Worm (Caenorhabditis elegans) whole organism, young adult: ENCODE results near the gene srh-297.
A peak's percentile ranks its signal among the peaks of the same experiment; 100 is the strongest.
"Not testable (repeated sequence)": the region's sequence is repeated elsewhere in the genome, so short reads cannot be mapped to it uniquely, and the experiment has no call there.

Experiments
- B0019.2 ChIP-seq: fragments of 200-800 bp; sonication (Bioruptor generic); conservative IDR thresholded peaks from 2 replicates; pipeline ENCODE4 v1.3.6; 2022; ENCODE audit warnings: missing genetic modification reagents, missing genetic modification characterization, missing compliant biosample characterization
- F57A8.1 ChIP-seq: fragments of 200-800 bp; sonication (Bioruptor generic); optimal IDR thresholded peaks from 2 replicates; lab custom pipeline; 2018; ENCODE audit warnings: mild to moderate bottlenecking, missing genetic modification characterization, moderate library complexity, missing compliant biosample characterization
- Y95B8A.8 ChIP-seq: fragments of 200-800 bp; sonication (Bioruptor generic); IDR thresholded peaks from 2 replicates; pipeline ENCODE4 v1.3.6; 2022; ENCODE audit warnings: missing genetic modification reagents, missing genetic modification characterization, missing compliant biosample characterization
- ama-1 ChIP-seq, 3 experiments: fragments of 150-350 bp in 1 of 3; sonication (generic microtip) in 2 of 3; optimal IDR thresholded peaks; 2 replicates each; lab custom pipeline; 2014 to 2018; ENCODE audit warnings: missing biosample characterization in 2 of 3, missing genetic modification characterization in 2 of 3, missing genetic modification reagents in 2 of 3
- cebp-2 ChIP-seq: fragments of 200-800 bp; sonication (Bioruptor generic); IDR thresholded peaks from 2 replicates; pipeline ENCODE4 v1.3.6; 2022; ENCODE audit warnings: missing genetic modification characterization, missing compliant biosample characterization
- hrde-1 ChIP-seq: sonication (generic microtip); optimal IDR thresholded peaks from 2 replicates; lab custom pipeline; 2016; ENCODE audit warnings: missing genetic modification characterization, mild to moderate bottlenecking, missing compliant biosample characterization, moderate library complexity, missing genotype, missing genetic modification reagents, borderline replicate concordance
- madf-10 ChIP-seq: sonication (generic microtip); optimal IDR thresholded peaks from 2 replicates; lab custom pipeline; 2016; ENCODE audit warnings: mild to moderate bottlenecking, missing genetic modification characterization, missing compliant biosample characterization
- rec-8 ChIP-seq, 2 experiments: sonication (generic microtip); optimal IDR thresholded peaks; 2 replicates each; lab custom pipeline; 2016; ENCODE audit warnings: mild to moderate bottlenecking in 2 of 2, missing genetic modification characterization in 2 of 2, missing genetic modification reagents in 2 of 2, missing genotype in 2 of 2, missing biosample characterization in 1 of 2, missing compliant biosample characterization in 1 of 2, moderate library complexity in 1 of 2
- sdz-38 ChIP-seq: sonication (generic microtip); optimal IDR thresholded peaks from 2 replicates; lab custom pipeline; 2016; ENCODE audit warnings: missing genotype, missing genetic modification characterization, missing compliant biosample characterization
- somi-1 ChIP-seq: fragments of 200-800 bp; sonication (Bioruptor generic); optimal IDR thresholded peaks from 2 replicates; lab custom pipeline; 2018; ENCODE audit warnings: mild to moderate bottlenecking, missing genetic modification characterization, missing compliant biosample characterization
- zfh-2 ChIP-seq: fragments of 200-800 bp; sonication (Bioruptor generic); conservative IDR thresholded peaks from 2 replicates; pipeline ENCODE4 v1.3.6; 2022; ENCODE audit warnings: missing genetic modification reagents, missing genetic modification characterization, missing compliant biosample characterization

srh-297 gene

DNA sequence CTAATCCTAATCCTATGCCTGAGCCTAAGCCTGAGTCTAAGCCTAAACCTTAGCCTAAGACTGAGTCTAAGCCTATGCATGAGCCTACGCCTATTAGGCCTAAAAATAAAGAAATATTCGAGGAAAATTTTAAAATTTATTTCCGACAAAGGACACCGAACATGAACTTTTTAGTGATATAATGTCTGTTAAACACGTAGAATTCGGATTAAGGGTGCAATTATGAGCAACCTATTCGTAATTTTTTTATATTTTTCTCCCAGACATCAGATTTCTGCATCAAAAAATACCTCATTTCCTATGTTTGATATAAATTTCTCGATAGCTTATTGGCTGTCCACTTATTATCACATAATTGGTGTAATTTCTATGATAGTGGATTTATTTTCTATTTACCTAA, 41.3 kb downstream of the srh-297 start, which contains the start of gene Y27F2A.11:
Y27F2A.11 (plus strand) TSS at position 301 of the 400 bp plus-strand sequence.
- TF ChIP-seq somi-1; cebp-2 (GFP tag; lab: Robert Waterston, UW); F57A8.1 (GFP tag; lab: Kevin White, UChicago): not testable (repeated sequence)

ce11 chrII:3185848-3186247, 44.5 kb downstream of the srh-297 start:
- peak; percentile 67 for TF ChIP-seq zfh-2 (GFP tag; lab: Robert Waterston, UW)
- no peak for TF ChIP-seq B0019.2 (GFP tag; lab: Robert Waterston, UW)

ce11 chrII:3184858-3185257, 45.5 kb downstream of the srh-297 start, which contains the start of gene sri-78:
TSS of gene sri-78 (plus strand) at chrII:3185158.
- not testable (repeated sequence) for TF ChIP-seq Y95B8A.8; ama-1 (optimal IDR thresholded peaks at IDR 0.05; lab: Kevin White, UChicago); ama-1 (GFP tag; optimal IDR thresholded peaks at IDR 0.05; lab: Kevin White, UChicago); madf-10 (tag; lab: Kevin White, UChicago)
- TF ChIP-seq, all 124 proteins: peak for 0; not testable (repeated sequence) for 124

ce11 chrII:3183300-3183840, 47.0 kb downstream of the srh-297 start, which contains the start of the genes Y27F2A.6 and Y27F2A.8:
TSS of gene Y27F2A.6 (minus strand) at chrII:3183400.
TSS of gene Y27F2A.8 (plus strand) at chrII:3183790.
- not testable (repeated sequence) for TF ChIP-seq rec-8 (tag; optimal IDR thresholded peaks at IDR 0.05; lab: Kevin White, UChicago); hrde-1 (tag; lab: Kevin White, UChicago); sdz-38
